Fruit fly (Drosophila melanogaster) whole organism, embryonic: ENCODE data around the gene CG45490.

Source experiments
- ATbp ChIP-seq: fragments of 200-800 bp; sonication (Bioruptor generic); optimal IDR thresholded peaks from 2 replicates; lab custom pipeline; 2017; ENCODE audit warnings: missing biosample characterization, mild to moderate bottlenecking, missing genetic modification characterization, missing genetic modification reagents
- Asciz ChIP-seq: fragments of 200-800 bp; sonication (Bioruptor generic); optimal IDR thresholded peaks from 2 replicates; lab custom pipeline; 2017; ENCODE audit warnings: missing biosample characterization, mild to moderate bottlenecking, missing genetic modification characterization, missing genetic modification reagents
- Blimp-1 ChIP-seq: fragments of 200-800 bp; sonication (Bioruptor generic); optimal IDR thresholded peaks from 3 replicates; lab custom pipeline; 2018; ENCODE audit warnings: missing biosample characterization, missing genetic modification characterization, mild to moderate bottlenecking, moderate library complexity, missing genetic modification reagents
- CG10366 ChIP-seq: fragments of 200-800 bp; sonication (Bioruptor generic); IDR thresholded peaks from 2 replicates; pipeline ENCODE4 v1.3.6; 2022; ENCODE audit warnings: missing biosample characterization, missing genetic modification characterization
- CG10431 ChIP-seq: fragments of 200-800 bp; sonication (Bioruptor generic); optimal IDR thresholded peaks from 3 replicates; lab custom pipeline; 2018; ENCODE audit warnings: missing biosample characterization, mild to moderate bottlenecking, missing genetic modification characterization
- CG11504 ChIP-seq: fragments of 200-800 bp; sonication (Bioruptor generic); optimal IDR thresholded peaks from 3 replicates; lab custom pipeline; 2019; ENCODE audit warnings: missing biosample characterization, mild to moderate bottlenecking, missing genetic modification characterization, moderate library complexity
- CG13287 ChIP-seq: fragments of 200-800 bp; sonication (Bioruptor generic); IDR thresholded peaks from 2 replicates; pipeline ENCODE4 v1.3.6; 2022; ENCODE audit warnings: missing biosample characterization, missing genetic modification characterization; ENCODE audit not compliant: partially characterized antibody
- CG14860 ChIP-seq: fragments of 200-800 bp; sonication (Bioruptor generic); IDR thresholded peaks from 3 replicates; pipeline ENCODE4 v1.3.6; 2022; ENCODE audit warnings: missing biosample characterization, missing genetic modification characterization; ENCODE audit not compliant: partially characterized antibody
- CG15601 ChIP-seq: fragments of 200-800 bp; sonication (Bioruptor generic); optimal IDR thresholded peaks from 3 replicates; lab custom pipeline; 2019; ENCODE audit warnings: missing biosample characterization, mild to moderate bottlenecking, missing genetic modification characterization, moderate library complexity
- CG18476 ChIP-seq: fragments of 200-800 bp; sonication (Bioruptor generic); optimal IDR thresholded peaks from 2 replicates; lab custom pipeline; 2016; ENCODE audit warnings: missing biosample characterization, mild to moderate bottlenecking, missing genetic modification characterization
- CG30403 ChIP-seq: fragments of 200-800 bp; sonication (Bioruptor generic); optimal IDR thresholded peaks from 3 replicates; lab custom pipeline; 2016; ENCODE audit warnings: missing biosample characterization, missing genetic modification characterization
- CG33557 ChIP-seq: fragments of 200-800 bp; sonication (Bioruptor generic); optimal IDR thresholded peaks from 2 replicates; lab custom pipeline; 2019; ENCODE audit warnings: missing biosample characterization, mild to moderate bottlenecking, missing genetic modification characterization, moderate library complexity
- CG4360 ChIP-seq: fragments of 200-800 bp; sonication (Bioruptor generic); IDR thresholded peaks from 2 replicates; pipeline ENCODE4 v1.3.6; 2022; ENCODE audit warnings: missing biosample characterization, missing genetic modification characterization
- CG6654 ChIP-seq: fragments of 200-800 bp; sonication (Bioruptor generic); optimal IDR thresholded peaks from 2 replicates; lab custom pipeline; 2017; ENCODE audit warnings: missing biosample characterization, mild to moderate bottlenecking, missing genetic modification characterization
- CG7556 ChIP-seq: fragments of 200-800 bp; sonication (Bioruptor generic); optimal IDR thresholded peaks from 2 replicates; lab custom pipeline; 2017; ENCODE audit warnings: missing biosample characterization, mild to moderate bottlenecking, missing genetic modification characterization
- CG7786 ChIP-seq: fragments of 200-800 bp; sonication (Bioruptor generic); optimal IDR thresholded peaks from 2 replicates; lab custom pipeline; 2016; ENCODE audit warnings: missing biosample characterization, missing genetic modification characterization
- CG8765 ChIP-seq: fragments of 200-800 bp; sonication (Bioruptor generic); IDR thresholded peaks from 2 replicates; pipeline ENCODE4 v1.3.6; 2022; ENCODE audit warnings: missing biosample characterization, missing genetic modification characterization
- Deaf1 ChIP-seq: fragments of 200-800 bp; optimal IDR thresholded peaks from 3 replicates; lab custom pipeline; 2019; ENCODE audit warnings: missing biosample characterization, mild to moderate bottlenecking, missing genetic modification characterization, moderate library complexity
- Elba2 ChIP-seq: fragments of 200-800 bp; sonication (Bioruptor generic); optimal IDR thresholded peaks from 3 replicates; lab custom pipeline; 2016; ENCODE audit warnings: missing biosample characterization, missing genetic modification characterization
- H15 ChIP-seq: fragments of 200-800 bp; sonication (Bioruptor generic); IDR thresholded peaks from 3 replicates; pipeline ENCODE4 v1.3.6; 2022; ENCODE audit warnings: missing biosample characterization, missing genetic modification characterization
- Hand ChIP-seq: fragments of 200-800 bp; sonication (Bioruptor generic); optimal IDR thresholded peaks from 2 replicates; lab custom pipeline; 2017; ENCODE audit warnings: mild to moderate bottlenecking, missing biosample characterization, missing genetic modification reagents, missing genetic modification characterization
- NC2α ChIP-seq: fragments of 200-800 bp; sonication (Bioruptor generic); optimal IDR thresholded peaks from 2 replicates; lab custom pipeline; 2016; ENCODE audit warnings: missing biosample characterization, missing genetic modification characterization
- NC2β ChIP-seq: fragments of 200-800 bp; sonication (Bioruptor generic); optimal IDR thresholded peaks from 2 replicates; lab custom pipeline; 2016; ENCODE audit warnings: missing biosample characterization, missing genetic modification characterization
- Nf-YB ChIP-seq: fragments of 200-800 bp; sonication (Bioruptor generic); optimal IDR thresholded peaks from 3 replicates; lab custom pipeline; 2019; ENCODE audit warnings: missing biosample characterization, mild to moderate bottlenecking, missing genetic modification characterization, moderate library complexity
- PHDP ChIP-seq: fragments of 200-800 bp; sonication (Bioruptor generic); optimal IDR thresholded peaks from 3 replicates; lab custom pipeline; 2018; ENCODE audit warnings: missing biosample characterization, mild to moderate bottlenecking, missing genetic modification characterization, moderate library complexity
- Sry-β ChIP-seq: fragments of 200-800 bp; sonication (Bioruptor generic); optimal IDR thresholded peaks from 2 replicates; lab custom pipeline; 2018; ENCODE audit warnings: missing biosample characterization, mild to moderate bottlenecking, missing genetic modification characterization, moderate library complexity
- Vsx1 ChIP-seq: fragments of 200-800 bp; sonication (Bioruptor generic); optimal IDR thresholded peaks from 2 replicates; lab custom pipeline; 2017; ENCODE audit warnings: missing biosample characterization, mild to moderate bottlenecking, missing genetic modification characterization, missing genetic modification reagents
- ara ChIP-seq: fragments of 200-800 bp; sonication (Bioruptor generic); IDR thresholded peaks from 2 replicates; pipeline ENCODE4 v1.3.6; 2022; ENCODE audit warnings: missing biosample characterization, missing genetic modification characterization
- bab2 ChIP-seq: fragments of 200-800 bp; sonication (Bioruptor generic); optimal IDR thresholded peaks from 2 replicates; lab custom pipeline; 2016; ENCODE audit warnings: missing biosample characterization, missing genetic modification characterization
- bcd ChIP-seq: fragments of 200-800 bp; sonication (Bioruptor generic); optimal IDR thresholded peaks from 2 replicates; lab custom pipeline; 2017; ENCODE audit warnings: missing biosample characterization, mild to moderate bottlenecking, missing genetic modification characterization
- bowl ChIP-seq: fragments of 200-800 bp; sonication (Bioruptor generic); IDR thresholded peaks from 2 replicates; pipeline ENCODE4 v1.3.6; 2022; ENCODE audit warnings: missing biosample characterization, missing genetic modification characterization
- cas ChIP-seq: fragments of 200-800 bp; sonication (Bioruptor generic); IDR thresholded peaks from 2 replicates; pipeline ENCODE4 v1.3.6; 2022; ENCODE audit warnings: missing biosample characterization, missing genetic modification characterization
- dimm ChIP-seq: fragments of 200-800 bp; sonication (Bioruptor generic); IDR thresholded peaks from 2 replicates; pipeline ENCODE4 v1.3.6; 2022; ENCODE audit warnings: missing biosample characterization, missing genetic modification characterization
- dmrt99B ChIP-seq: fragments of 200-800 bp; sonication (Bioruptor generic); optimal IDR thresholded peaks from 2 replicates; lab custom pipeline; 2018; ENCODE audit warnings: missing biosample characterization, mild to moderate bottlenecking, missing genetic modification characterization, moderate library complexity
- en ChIP-seq: fragments of 200-800 bp; sonication (Bioruptor generic); optimal IDR thresholded peaks from 2 replicates; lab custom pipeline; 2016; ENCODE audit warnings: missing biosample characterization, missing genetic modification characterization
- eve ChIP-seq, 2 experiments: fragments of >200 bp; optimal IDR thresholded peaks; 2 replicates each; lab custom pipeline; 2017; ENCODE audit warnings: missing biosample characterization in 2 of 2, missing genetic modification characterization in 2 of 2
- gcm2 ChIP-seq: fragments of 200-800 bp; sonication (Bioruptor generic); optimal IDR thresholded peaks from 2 replicates; lab custom pipeline; 2016; ENCODE audit warnings: missing biosample characterization, missing genetic modification characterization
- inv ChIP-seq: fragments of 200-800 bp; sonication (Bioruptor generic); IDR thresholded peaks from 2 replicates; pipeline ENCODE4 v1.3.6; 2022; ENCODE audit warnings: missing biosample characterization, missing genetic modification characterization; ENCODE audit not compliant: partially characterized antibody
- nau ChIP-seq: fragments of 200-800 bp; sonication (Bioruptor generic); optimal IDR thresholded peaks from 3 replicates; lab custom pipeline; 2017; ENCODE audit warnings: missing biosample characterization, mild to moderate bottlenecking, missing genetic modification characterization, missing genetic modification reagents
- nmo ChIP-seq: fragments of 200-800 bp; sonication (Bioruptor generic); optimal IDR thresholded peaks from 2 replicates; lab custom pipeline; 2018; ENCODE audit warnings: missing biosample characterization, mild to moderate bottlenecking, missing genetic modification characterization, moderate library complexity
- pita ChIP-seq: fragments of 200-800 bp; sonication (Bioruptor generic); optimal IDR thresholded peaks from 2 replicates; lab custom pipeline; 2017; ENCODE audit warnings: missing biosample characterization, mild to moderate bottlenecking, missing genetic modification characterization
- psq ChIP-seq: fragments of 200-800 bp; sonication (Bioruptor generic); optimal IDR thresholded peaks from 2 replicates; lab custom pipeline; 2017; ENCODE audit warnings: missing biosample characterization, missing genetic modification characterization
- run ChIP-seq: fragments of 200-800 bp; sonication (Bioruptor generic); optimal IDR thresholded peaks from 3 replicates; lab custom pipeline; 2018; ENCODE audit warnings: missing biosample characterization, mild to moderate bottlenecking, missing genetic modification characterization
- sima ChIP-seq: fragments of 200-800 bp; sonication (Bioruptor generic); optimal IDR thresholded peaks from 2 replicates; lab custom pipeline; 2016; ENCODE audit warnings: missing biosample characterization, missing genetic modification characterization
- slbo ChIP-seq: fragments of 200-800 bp; sonication (Bioruptor generic); IDR thresholded peaks from 2 replicates; pipeline ENCODE4 v1.3.6; 2022; ENCODE audit warnings: missing biosample characterization, missing genetic modification characterization
- twi ChIP-seq: fragments of 200-800 bp; optimal IDR thresholded peaks from 2 replicates; lab custom pipeline; 2019; ENCODE audit warnings: missing biosample characterization, mild to moderate bottlenecking, missing genetic modification characterization, moderate library complexity
- zfh1 ChIP-seq: fragments of 200-800 bp; sonication (Bioruptor generic); IDR thresholded peaks from 3 replicates; pipeline ENCODE4 v1.3.6; 2022; ENCODE audit warnings: missing biosample characterization, missing genetic modification characterization

CG45490 gene

DNA sequence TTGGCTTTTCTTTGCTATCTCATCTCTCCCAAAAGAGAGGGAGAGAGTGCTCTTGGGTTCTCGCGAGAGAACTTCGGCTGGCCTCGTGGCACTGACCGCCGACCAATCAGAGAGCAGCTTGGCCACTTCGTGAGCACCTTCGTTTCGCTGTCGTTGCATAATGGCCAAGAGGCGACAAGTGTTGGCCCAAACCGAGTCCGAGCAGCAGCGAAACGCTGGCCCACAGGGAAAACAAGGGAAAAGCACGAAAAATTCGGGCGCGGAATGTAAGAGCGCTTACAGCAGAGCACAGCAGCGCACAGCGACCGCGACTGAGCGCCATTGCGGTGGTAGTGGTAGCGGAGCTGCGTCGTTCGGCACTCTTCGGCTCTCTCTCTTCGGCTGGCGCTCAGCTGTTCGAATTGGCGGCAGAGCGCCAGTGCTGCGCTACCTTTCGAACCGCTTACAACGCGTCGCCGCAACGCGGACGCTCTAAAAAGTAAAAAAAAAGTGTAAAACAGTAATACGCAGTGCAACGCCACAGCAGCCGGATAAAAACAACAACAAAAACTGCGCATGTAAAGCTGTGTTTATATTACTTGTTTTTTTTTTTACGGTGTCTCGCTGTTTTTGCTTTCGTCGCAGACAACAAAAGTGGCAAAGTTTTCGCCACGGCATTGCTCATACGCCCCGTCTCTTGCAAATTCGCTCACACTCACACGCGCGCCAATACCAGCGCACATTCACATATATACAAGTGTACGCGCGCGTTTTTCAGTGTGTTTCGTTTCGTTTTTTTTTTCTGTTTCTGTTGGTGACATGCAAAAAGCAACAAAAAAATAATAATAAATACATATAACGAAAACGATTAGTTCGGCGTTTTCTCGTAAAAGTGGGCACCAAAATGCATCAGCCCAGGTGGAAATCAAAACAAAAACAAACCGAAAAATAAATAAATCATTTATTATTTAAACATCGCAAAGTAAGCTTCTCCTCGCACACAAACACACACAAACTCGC is 46.9 kb downstream of the CG45490 start (continued):
- TF ChIP-seq CG18476 (no peak), cas (no peak), CG33557 (GFP tag; lab: Kevin White, UChicago) (no peak), Nf-YB (peak; percentile 97), NC2α (GFP tag; lab: Kevin White, UChicago) (no peak), inv (GFP tag; lab: Robert Waterston, UW) (peak; percentile 12; the same call in 1 of the 2 replicates), Blimp-1 (GFP tag; lab: Kevin White, UChicago) (no peak), en (GFP tag; lab: Kevin White, UChicago) (no peak), Elba2 (no peak), Deaf1 (tag; lab: Kevin White, UChicago) (peak; percentile 99), bab2 (GFP tag; lab: Kevin White, UChicago) (no peak), CG11504 (tag; lab: Kevin White, UChicago) (peak; percentile 6), ara (GFP tag; lab: Robert Waterston, UW) (no peak; the same call in 1 of the 2 replicates), CG7556 (GFP tag; lab: Kevin White, UChicago) (peak; percentile 27), CG10366 (no peak), CG15601 (tag; lab: Kevin White, UChicago) (no peak), CG8765 (GFP tag; lab: Robert Waterston, UW) (0 out of 2 replicates have a peak, but pooled peaks have one; percentile 13), NC2β (GFP tag; lab: Kevin White, UChicago) (no peak), CG4360 (GFP tag; lab: Robert Waterston, UW) (no peak; the same call in 1 of the 2 replicates), ATbp (GFP tag; lab: Kevin White, UChicago) (no peak), CG13287 (peak; percentile 55), CG30403 (GFP tag; lab: Kevin White, UChicago) (no peak), CG10431 (GFP tag; lab: Kevin White, UChicago) (no peak), H15 (GFP tag; lab: Robert Waterston, UW) (no peak), run (tag; lab: Kevin White, UChicago) (no peak), PHDP (tag; lab: Kevin White, UChicago) (no peak), psq (GFP tag; lab: Kevin White, UChicago) (no peak), bowl (GFP tag; lab: Robert Waterston, UW) (0 out of 2 replicates have a peak, but pooled peaks have one; percentile 22), CG14860 (GFP tag; lab: Robert Waterston, UW) (no peak), zfh1 (GFP tag; lab: Robert Waterston, UW) (no peak), dmrt99B (peak; percentile 7), Vsx1 (GFP tag; lab: Kevin White, UChicago) (no peak), twi (tag; lab: Kevin White, UChicago) (no peak), nmo (GFP tag; lab: Kevin White, UChicago) (no peak), gcm2 (no peak), bcd (no peak), dimm (GFP tag; lab: Robert Waterston, UW) (no peak), eve (GFP tag; optimal IDR thresholded peaks at IDR 0.05; lab: Kevin White, UChicago) (no peak), nau (GFP tag; lab: Kevin White, UChicago) (peak; percentile 3), Sry-β (GFP tag; lab: Kevin White, UChicago) (peak; percentile 42), pita (no peak), sima (no peak), slbo (no peak; the same call in 1 of the 2 replicates), CG6654 (GFP tag; lab: Kevin White, UChicago) (no peak), Asciz (GFP tag; lab: Kevin White, UChicago) (no peak), CG7786 (no peak), Hand (GFP tag; lab: Kevin White, UChicago) (peak; percentile 27)
- TF ChIP-seq, all 482 proteins: peak for 100
